Worm (Caenorhabditis elegans): ENCODE data around the gene F46F5.13.

ce11 chrII:814737-815136 is 11.6 kb downstream of the F46F5.13 start, which contains the start of gene msrp-3:
- TF ChIP-seq nhr-28 (tag; optimal IDR thresholded peaks at IDR 0.05), result no peak
- no peak for TF ChIP-seq ceh-8 (GFP tag; optimal IDR thresholded peaks at IDR 0.05)
- no peak for TF ChIP-seq zip-4 (GFP tag; optimal IDR thresholded peaks at IDR 0.05)
- no peak for TF ChIP-seq nhr-71 (tag; optimal IDR thresholded peaks at IDR 0.05)
- TF ChIP-seq isw-1 (GFP tag; IDR thresholded peaks at IDR 0.05), result no peak
- no peak for TF ChIP-seq unc-130 (tag; optimal IDR thresholded peaks at IDR 0.05)
- no peak for TF ChIP-seq hpl-2 (GFP tag; optimal IDR thresholded peaks at IDR 0.05)
- no peak for TF ChIP-seq egl-27 (tag; optimal IDR thresholded peaks at IDR 0.05)
- no peak for TF ChIP-seq lir-3 (tag; optimal IDR thresholded peaks at IDR 0.05; ENCODE audit: poor library complexity)
- no peak for TF ChIP-seq fos-1 (tag; optimal IDR thresholded peaks at IDR 0.05)
- no peak for TF ChIP-seq nhr-12 (tag; optimal IDR thresholded peaks at IDR 0.05)

All from whole organism, L1 larva.